Worm (Caenorhabditis elegans) whole organism, midembryonic: ENCODE measurements around the gene F42G4.7.

Experiments used
- T22C8.4 ChIP-seq: fragments of 200-800 bp; sonication (Bioruptor generic); IDR thresholded peaks from 2 replicates; pipeline ENCODE4 v1.3.6; 2022; ENCODE audit warnings: missing genetic modification characterization, missing compliant biosample characterization
- cog-1 ChIP-seq: sonication (generic microtip); optimal IDR thresholded peaks from 2 replicates; lab custom pipeline; 2016; ENCODE audit warnings: missing genetic modification characterization, missing compliant biosample characterization
- flt-1 ChIP-seq: fragments of 200-800 bp; sonication (Bioruptor generic); IDR thresholded peaks from 2 replicates; pipeline ENCODE4 v1.3.6; 2022; ENCODE audit warnings: missing genetic modification characterization, missing compliant biosample characterization
- klf-2 ChIP-seq: fragments of 200-800 bp; sonication (Bioruptor generic); conservative IDR thresholded peaks from 2 replicates; pipeline ENCODE4 v1.3.6; 2022; ENCODE audit warnings: missing genetic modification reagents, missing genetic modification characterization, missing compliant biosample characterization
- med-1 ChIP-seq: sonication (generic microtip); optimal IDR thresholded peaks from 2 replicates; lab custom pipeline; 2017; ENCODE audit warnings: missing genetic modification characterization, mild to moderate bottlenecking, missing compliant biosample characterization, antibody characterized with exemption, missing genetic modification reagents; ENCODE audit not compliant: insufficient read depth
- ref-1 ChIP-seq: fragments of 200-800 bp; sonication (Bioruptor generic); conservative IDR thresholded peaks from 2 replicates; pipeline ENCODE4 v1.3.6; 2022; ENCODE audit warnings: missing genetic modification reagents, missing genetic modification characterization, missing compliant biosample characterization
- tab-1 ChIP-seq: fragments of 200-800 bp; sonication (Bioruptor generic); IDR thresholded peaks from 2 replicates; pipeline ENCODE4 v1.3.6; 2022; ENCODE audit warnings: missing genetic modification characterization, missing compliant biosample characterization
- ztf-23 ChIP-seq: fragments of 200-800 bp; sonication (Bioruptor generic); IDR thresholded peaks from 2 replicates; pipeline ENCODE4 v1.3.6; 2022; ENCODE audit warnings: missing genetic modification reagents, missing genetic modification characterization, missing compliant biosample characterization
- ztf-29 ChIP-seq: fragments of 200-800 bp; sonication (Bioruptor generic); IDR thresholded peaks from 2 replicates; pipeline ENCODE4 v1.3.6; 2022; ENCODE audit warnings: missing genetic modification reagents, missing genetic modification characterization, missing compliant biosample characterization

ce11 chrII:13012684-13013083 lies 34.4 kb downstream of the F42G4.7 start:
- TF ChIP-seq ref-1 (GFP tag; lab: Robert Waterston, UW), result no peak
- TF ChIP-seq flt-1 (GFP tag; lab: Robert Waterston, UW), result no peak
- no peak for TF ChIP-seq klf-2 (GFP tag; lab: Robert Waterston, UW)
- no peak for TF ChIP-seq tab-1 (GFP tag; lab: Robert Waterston, UW)
- TF ChIP-seq cog-1 (tag; lab: Kevin White, UChicago), result no peak
- TF ChIP-seq med-1 (GFP tag; lab: Kevin White, UChicago), result no peak
- TF ChIP-seq T22C8.4 (GFP tag; lab: Robert Waterston, UW), result no peak
- TF ChIP-seq ztf-29 (GFP tag; lab: Robert Waterston, UW), result no peak
- TF ChIP-seq ztf-23 (GFP tag; lab: Robert Waterston, UW), result no peak
